Worm (Caenorhabditis elegans) whole organism, L4 larva: Measurements from ENCODE around the gene K08D12.3.

Experiments used
- D1046.2 ChIP-seq: fragments of 200-800 bp; sonication (Bioruptor generic); IDR thresholded peaks from 2 replicates; pipeline ENCODE4 v1.3.6; 2022; ENCODE audit warnings: missing genetic modification characterization, missing compliant biosample characterization
- F37D6.2 ChIP-seq: sonication (generic microtip); optimal IDR thresholded peaks from 2 replicates; lab custom pipeline; 2016; ENCODE audit warnings: mild to moderate bottlenecking, missing genetic modification characterization, missing compliant biosample characterization
- Y48G9A.11 ChIP-seq: fragments of 200-800 bp; sonication (Bioruptor generic); IDR thresholded peaks from 2 replicates; pipeline ENCODE4 v1.3.6; 2022; ENCODE audit warnings: missing genetic modification reagents, missing genetic modification characterization, missing compliant biosample characterization
- Y5F2A.4 ChIP-seq: fragments of 200-800 bp; sonication (Bioruptor generic); optimal IDR thresholded peaks from 2 replicates; lab custom pipeline; 2018; ENCODE audit warnings: mild to moderate bottlenecking, missing genetic modification characterization, missing compliant biosample characterization
- ZK337.2 ChIP-seq: fragments of 200-800 bp; sonication (Bioruptor generic); IDR thresholded peaks from 2 replicates; pipeline ENCODE4 v1.3.6; 2022; ENCODE audit warnings: missing genetic modification reagents, missing genetic modification characterization, missing compliant biosample characterization
- aha-1 ChIP-seq: fragments of 150-350 bp; peaks from one replicate; lab custom pipeline; 2014; ENCODE audit warnings: missing biosample characterization, missing genetic modification characterization
- aly-2 ChIP-seq: sonication (generic microtip); optimal IDR thresholded peaks from 2 replicates; lab custom pipeline; 2018; ENCODE audit warnings: missing biosample characterization, missing genetic modification characterization
- arid-1 ChIP-seq: fragments of 200-800 bp; sonication (Bioruptor generic); conservative IDR thresholded peaks from 2 replicates; pipeline ENCODE4 v1.3.6; 2022; ENCODE audit warnings: missing genetic modification reagents, missing genetic modification characterization, missing compliant biosample characterization
- ceh-62 ChIP-seq: sonication (generic microtip); optimal IDR thresholded peaks from 2 replicates; lab custom pipeline; 2017; ENCODE audit warnings: missing biosample characterization, missing genetic modification characterization
- daf-12 ChIP-seq: fragments of 150-350 bp; optimal IDR thresholded peaks from 2 replicates; lab custom pipeline; 2014; ENCODE audit warnings: missing biosample characterization, missing genetic modification reagents, missing genetic modification characterization
- dmd-9 ChIP-seq: fragments of 200-800 bp; sonication (Bioruptor generic); IDR thresholded peaks from 2 replicates; pipeline ENCODE4 v1.3.6; 2022; ENCODE audit warnings: missing genetic modification reagents, missing genetic modification characterization, missing compliant biosample characterization
- duxl-1 ChIP-seq: sonication (generic microtip); optimal IDR thresholded peaks from 2 replicates; lab custom pipeline; 2016; ENCODE audit warnings: mild to moderate bottlenecking, missing genetic modification characterization, moderate library complexity, missing compliant biosample characterization; ENCODE audit not compliant: poor library complexity
- dve-1 ChIP-seq: sonication (generic microtip); optimal IDR thresholded peaks from 2 replicates; lab custom pipeline; 2017; ENCODE audit warnings: antibody characterized with exemption, mild to moderate bottlenecking, missing genetic modification characterization, missing compliant biosample characterization; ENCODE audit not compliant: insufficient read depth
- fkh-10 ChIP-seq: fragments of 150-350 bp; optimal IDR thresholded peaks from 2 replicates; lab custom pipeline; 2014; ENCODE audit warnings: missing biosample characterization, missing genetic modification reagents, missing genetic modification characterization
- fos-1 ChIP-seq: fragments of 150-350 bp; optimal IDR thresholded peaks from 2 replicates; lab custom pipeline; 2014; ENCODE audit warnings: missing biosample characterization, missing genetic modification characterization
- hif-1 ChIP-seq, 2 experiments: sonication (generic microtip); optimal IDR thresholded peaks; 2 replicates each; lab custom pipeline; 2016 to 2017; ENCODE audit warnings: missing compliant biosample characterization in 2 of 2, missing genetic modification characterization in 2 of 2, missing genetic modification reagents in 2 of 2, missing genotype in 2 of 2, mild to moderate bottlenecking in 1 of 2
- hmg-1.1 ChIP-seq: fragments of 200-800 bp; sonication (Bioruptor generic); IDR thresholded peaks from 2 replicates; pipeline ENCODE4 v1.3.6; 2022; ENCODE audit warnings: missing genetic modification reagents, missing genetic modification characterization, missing compliant biosample characterization
- lin-15B ChIP-seq: fragments of 150-350 bp; sonication (generic microtip); optimal IDR thresholded peaks from 3 replicates; lab custom pipeline; 2014; ENCODE audit warnings: missing biosample characterization, missing genetic modification characterization
- lin-39 ChIP-seq: fragments of 150-350 bp; optimal IDR thresholded peaks from 2 replicates; lab custom pipeline; 2014; ENCODE audit warnings: missing biosample characterization, missing genetic modification reagents, missing genetic modification characterization
- mdl-1 ChIP-seq, 2 experiments: fragments of 150-350 bp in 1 of 2; sonication (generic microtip) in 1 of 2; optimal IDR thresholded peaks; 2 replicates each; lab custom pipeline; 2014 to 2017; ENCODE audit warnings: missing biosample characterization in 2 of 2, missing genetic modification characterization in 2 of 2
- nhr-10 ChIP-seq: fragments of 150-350 bp; optimal IDR thresholded peaks from 2 replicates; lab custom pipeline; 2014; ENCODE audit warnings: missing biosample characterization, missing genetic modification characterization
- nhr-111 ChIP-seq: fragments of 200-800 bp; sonication (Bioruptor generic); optimal IDR thresholded peaks from 2 replicates; lab custom pipeline; 2018; ENCODE audit warnings: mild to moderate bottlenecking, missing genetic modification characterization, missing compliant biosample characterization
- nhr-41 ChIP-seq: fragments of 200-800 bp; sonication (Bioruptor generic); IDR thresholded peaks from 2 replicates; pipeline ENCODE4 v1.3.6; 2022; ENCODE audit warnings: missing genetic modification reagents, missing genetic modification characterization, missing compliant biosample characterization
- nhr-48 ChIP-seq: sonication (generic microtip); optimal IDR thresholded peaks from 2 replicates; lab custom pipeline; 2016; ENCODE audit warnings: mild to moderate bottlenecking, missing genetic modification characterization, missing compliant biosample characterization
- nhr-76 ChIP-seq: fragments of 150-350 bp; optimal IDR thresholded peaks from 2 replicates; lab custom pipeline; 2014; ENCODE audit warnings: missing biosample characterization, missing genetic modification characterization
- php-3 ChIP-seq: fragments of 200-800 bp; sonication (Bioruptor generic); IDR thresholded peaks from 2 replicates; pipeline ENCODE4 v1.3.6; 2022; ENCODE audit warnings: missing genetic modification reagents, missing genetic modification characterization, missing compliant biosample characterization
- pqm-1 ChIP-seq: sonication (generic microtip); optimal IDR thresholded peaks from 2 replicates; lab custom pipeline; 2017; ENCODE audit warnings: missing biosample characterization, missing genetic modification characterization
- snpc-4 ChIP-seq: fragments of 150-350 bp; optimal IDR thresholded peaks from 2 replicates; lab custom pipeline; 2014; ENCODE audit warnings: missing biosample characterization, missing genetic modification characterization
- tra-1 ChIP-seq: fragments of 200-800 bp; sonication (Bioruptor generic); IDR thresholded peaks from 2 replicates; pipeline ENCODE4 v1.3.6; 2022; ENCODE audit warnings: missing genetic modification reagents, missing genetic modification characterization, missing compliant biosample characterization
- unc-130 ChIP-seq: sonication (generic microtip); optimal IDR thresholded peaks from 2 replicates; lab custom pipeline; 2016; ENCODE audit warnings: missing genetic modification reagents, missing genetic modification characterization, missing compliant biosample characterization
- unc-39 ChIP-seq: sonication (generic microtip); optimal IDR thresholded peaks from 2 replicates; lab custom pipeline; 2017; ENCODE audit warnings: missing biosample characterization, missing genetic modification characterization
- zfp-2 ChIP-seq: sonication (generic microtip); optimal IDR thresholded peaks from 2 replicates; lab custom pipeline; 2016; ENCODE audit warnings: mild to moderate bottlenecking, missing genetic modification characterization, missing compliant biosample characterization
- zfp-3 ChIP-seq: fragments of 200-800 bp; sonication (Bioruptor generic); conservative IDR thresholded peaks from 2 replicates; pipeline ENCODE4 v1.3.6; 2022; ENCODE audit warnings: missing genetic modification reagents, missing genetic modification characterization, missing compliant biosample characterization
- zip-11 ChIP-seq: fragments of 200-800 bp; sonication (Bioruptor generic); IDR thresholded peaks from 2 replicates; pipeline ENCODE4 v1.3.6; 2022; ENCODE audit warnings: missing genetic modification characterization, missing compliant biosample characterization
- zip-2 ChIP-seq: fragments of 150-350 bp; optimal IDR thresholded peaks from 2 replicates; lab custom pipeline; 2014; ENCODE audit warnings: missing biosample characterization, missing genetic modification characterization

Gene K08D12.3

ce11 chrIV:1687151-1687550, 22.9 kb upstream of the K08D12.3 start:
- TF ChIP-seq dmd-9 (GFP tag; lab: Robert Waterston, UW) (0 out of 2 replicates have a peak, but pooled peaks have one; percentile 15), pqm-1 (tag; lab: Kevin White, UChicago) (no peak), Y48G9A.11 (GFP tag; lab: Robert Waterston, UW) (0 out of 2 replicates have a peak, but pooled peaks have one; percentile 21), hif-1 (tag; optimal IDR thresholded peaks at IDR 0.05; lab: Kevin White, UChicago) (peak in 1 of 2 experiments; percentile 35), unc-130 (peak; percentile 59), ceh-62 (tag; lab: Kevin White, UChicago) (no peak)

DNA sequence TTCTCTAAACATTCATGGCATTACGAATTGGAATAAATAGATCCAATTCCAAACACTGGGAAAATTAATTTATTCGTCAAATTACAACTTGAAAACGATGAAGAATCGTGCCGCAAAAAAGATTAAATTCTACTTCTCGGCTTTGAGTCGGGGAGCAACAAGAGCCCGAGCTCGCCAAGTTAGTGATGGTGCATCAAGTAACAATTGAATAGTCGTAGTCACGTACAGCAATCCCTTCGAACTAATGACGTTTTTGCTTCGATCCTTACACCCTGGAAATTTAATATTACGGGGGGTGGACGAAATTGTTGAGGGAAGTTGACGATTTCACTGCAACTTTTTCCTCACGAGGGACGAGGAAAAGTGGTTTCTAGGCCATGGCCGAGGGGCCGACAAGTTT, 18.4 kb upstream of the K08D12.3 start:
- TF ChIP-seq nhr-41 (GFP tag; lab: Robert Waterston, UW) (no peak), fkh-10 (peak; percentile 36), nhr-111 (no peak), mdl-1 (tag; optimal IDR thresholded peaks at IDR 0.05; lab: Kevin White, UChicago) (no peak), arid-1 (GFP tag; lab: Robert Waterston, UW) (no peak), nhr-48 (tag; lab: Kevin White, UChicago) (no peak), dve-1 (no peak), zfp-3 (no peak)

- TF ChIP-seq lin-15B (no peak), zfp-2 (tag; lab: Kevin White, UChicago) (no peak), F37D6.2 (tag; lab: Kevin White, UChicago) (no peak), nhr-76 (tag; lab: Kevin White, UChicago) (no peak), zip-11 (GFP tag; lab: Robert Waterston, UW) (no peak), hmg-1.1 (GFP tag; lab: Robert Waterston, UW) (no peak), tra-1 (GFP tag; lab: Robert Waterston, UW) (no peak), unc-130 (no peak)
Observed at ce11 chrIV:1699599-1699998, 10.5 kb upstream of the K08D12.3 start, which contains the start of gene bus-2. bus-2 (plus strand) TSS chrIV:1699899.

DNA sequence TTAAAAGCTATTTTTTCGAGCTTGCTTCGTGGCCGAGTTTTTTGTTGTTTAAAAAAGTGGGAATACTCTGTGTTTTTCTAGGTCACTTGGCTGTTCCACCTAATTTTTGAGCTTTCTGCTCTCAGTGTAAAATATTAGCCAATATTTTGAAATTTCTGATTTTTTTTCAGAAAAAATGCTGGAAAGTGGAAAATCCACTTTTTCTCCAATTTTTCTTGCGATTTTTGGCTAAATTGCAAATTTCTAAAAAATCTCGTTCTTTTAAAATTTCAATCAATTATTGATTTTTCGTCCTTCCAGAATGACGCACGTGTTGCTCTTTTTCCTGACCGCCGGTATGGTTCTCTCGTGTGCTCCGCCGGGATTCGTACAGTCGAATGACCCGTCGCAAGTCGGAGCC, 3.1 kb upstream of the K08D12.3 start, which contains the start of gene K08D12.4:
Gene K08D12.4 (plus strand): TSS at position 301 of the 400 bp plus-strand sequence.
- TF ChIP-seq unc-39 (tag; lab: Kevin White, UChicago) (no peak), D1046.2 (GFP tag; lab: Robert Waterston, UW) (no peak), duxl-1 (tag; lab: Kevin White, UChicago) (no peak), F37D6.2 (tag; lab: Kevin White, UChicago) (no peak), ZK337.2 (GFP tag; lab: Robert Waterston, UW) (no peak), nhr-10 (tag; lab: Kevin White, UChicago) (no peak), fos-1 (tag; lab: Kevin White, UChicago) (no peak), lin-39 (no peak), snpc-4 (tag; lab: Kevin White, UChicago) (no peak), aly-2 (tag; lab: Kevin White, UChicago) (no peak), php-3 (GFP tag; lab: Robert Waterston, UW) (no peak), daf-12 (no peak), Y5F2A.4 (GFP tag; lab: Kevin White, UChicago) (no peak), zip-2 (tag; lab: Kevin White, UChicago) (no peak)

ce11 chrIV:1707960-1708359, 2.1 kb upstream of the K08D12.3 start:
- peak; percentile 49 for TF ChIP-seq aha-1 (tag; lab: Kevin White, UChicago)
- TF ChIP-seq unc-130: no peak
